Comparison of ENCODE assay signal across 1 worm cellular context in the genomic region with DNA sequence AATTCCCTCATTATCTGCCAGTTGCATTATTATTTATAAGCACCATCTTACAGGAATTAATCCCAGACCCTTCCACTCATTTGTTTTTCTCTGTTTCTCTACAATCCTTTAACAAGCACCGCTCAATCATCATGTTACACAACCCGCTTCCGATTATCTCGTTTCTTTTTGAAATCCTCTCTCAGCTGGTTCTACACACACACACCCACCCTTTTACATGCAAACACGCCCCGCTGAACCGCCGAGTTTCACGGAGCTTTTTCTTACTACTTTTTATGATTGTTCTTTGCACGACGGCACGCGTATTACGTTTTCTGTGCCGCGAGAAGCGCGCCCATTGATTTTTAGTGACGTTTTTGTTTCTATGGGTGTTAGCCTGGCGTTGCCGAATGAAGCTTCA.
A peak's percentile ranks its signal among the peaks of the same experiment; 100 is the strongest.
TF ChIP-seq lines count a peak whose summit lies in the region.

No protein-coding gene starts in this region.

TF ChIP-seq in whole organism, L1 larva, 84 proteins besides CTCF, POLR2A, EP300 and RAD21 (continued from another document):
- TF ChIP-seq egl-27 (tag; optimal IDR thresholded peaks at IDR 0.05; lab: Kevin White, UChicago) = no peak
- TF ChIP-seq nhr-85 (tag; lab: Kevin White, UChicago) = no peak
- TF ChIP-seq C34B4.2 (tag; optimal IDR thresholded peaks at IDR 0.05; lab: Kevin White, UChicago) = no peak
- no peak for TF ChIP-seq nhr-90 (tag; optimal IDR thresholded peaks at IDR 0.05; lab: Kevin White, UChicago; ENCODE audit: poor library complexity)
- peak in 1 of 3 experiments; percentile 61 for TF ChIP-seq ceh-82 (tag; optimal IDR thresholded peaks at IDR 0.05; lab: Kevin White, UChicago)
- no peak for TF ChIP-seq nhr-237 (tag; optimal IDR thresholded peaks at IDR 0.05; lab: Kevin White, UChicago)
- no peak for TF ChIP-seq nhr-84 (tag; optimal IDR thresholded peaks at IDR 0.05; lab: Kevin White, UChicago)
- TF ChIP-seq skn-1 (tag; optimal IDR thresholded peaks at IDR 0.05; lab: Kevin White, UChicago) = peak; percentile 27
- peak; percentile 45 for TF ChIP-seq lin-13 (GFP tag; optimal IDR thresholded peaks at IDR 0.05; lab: Kevin White, UChicago)
- TF ChIP-seq pag-3 (tag; optimal IDR thresholded peaks at IDR 0.05; lab: Kevin White, UChicago; ENCODE audit: borderline replicate concordance, insufficient read depth) = no peak
- TF ChIP-seq lsy-2 (tag; optimal IDR thresholded peaks at IDR 0.05; lab: Kevin White, UChicago) = peak; percentile 38 to 55
- no peak for TF ChIP-seq snpc-4 (tag; optimal IDR thresholded peaks at IDR 0.05; lab: Kevin White, UChicago)
- TF ChIP-seq unc-86 (tag; optimal IDR thresholded peaks at IDR 0.05; lab: Kevin White, UChicago) = peak; percentile 16
- peak; percentile 63 for TF ChIP-seq nhr-20 (tag; optimal IDR thresholded peaks at IDR 0.05; lab: Kevin White, UChicago)
- TF ChIP-seq mab-9 (GFP tag; IDR thresholded peaks at IDR 0.05; lab: Robert Waterston, UW) = no peak
- no peak for TF ChIP-seq sup-37 (GFP tag; optimal IDR thresholded peaks at IDR 0.05; lab: Kevin White, UChicago)
- TF ChIP-seq egl-13 (tag; optimal IDR thresholded peaks at IDR 0.05; lab: Kevin White, UChicago) = peak; percentile 18
- no peak for TF ChIP-seq elt-2 (tag; optimal IDR thresholded peaks at IDR 0.05; lab: Kevin White, UChicago)
- peak in 1 of 3 experiments; percentile 4 for TF ChIP-seq dpl-1 (GFP tag; optimal IDR thresholded peaks at IDR 0.05; lab: Kevin White, UChicago)
- no peak for TF ChIP-seq sptf-1 (tag; optimal IDR thresholded peaks at IDR 0.05; lab: Kevin White, UChicago)
- no peak for TF ChIP-seq nhr-12 (tag; optimal IDR thresholded peaks at IDR 0.05; lab: Kevin White, UChicago)
- TF ChIP-seq ets-5 (GFP tag; IDR thresholded peaks at IDR 0.05; lab: Robert Waterston, UW) = no peak
- TF ChIP-seq isw-1 (GFP tag; IDR thresholded peaks at IDR 0.05; lab: Robert Waterston, UW) = no peak
- TF ChIP-seq ceh-90 (tag; optimal IDR thresholded peaks at IDR 0.05; lab: Kevin White, UChicago) = no peak
- TF ChIP-seq nhr-77 (tag; optimal IDR thresholded peaks at IDR 0.05; lab: Kevin White, UChicago) = no peak
- TF ChIP-seq lin-14 (GFP tag; optimal IDR thresholded peaks at IDR 0.05; lab: Kevin White, UChicago) = peak; percentile 91
- TF ChIP-seq C04F5.9 (tag; optimal IDR thresholded peaks at IDR 0.05; lab: Kevin White, UChicago) = no peak
- TF ChIP-seq aly-2 (tag; optimal IDR thresholded peaks at IDR 0.05; lab: Kevin White, UChicago) = no peak
- TF ChIP-seq Y116A8C.19 (tag; optimal IDR thresholded peaks at IDR 0.05; lab: Kevin White, UChicago; ENCODE audit: borderline replicate concordance) = no peak
- peak; percentile 11 for TF ChIP-seq lin-39 (tag; optimal IDR thresholded peaks at IDR 0.05; lab: Kevin White, UChicago)
- TF ChIP-seq jun-1 (tag; optimal IDR thresholded peaks at IDR 0.05; lab: Kevin White, UChicago) = no peak
- TF ChIP-seq blmp-1 (tag; optimal IDR thresholded peaks at IDR 0.05; lab: Kevin White, UChicago) = no peak
- no peak for TF ChIP-seq ama-1 (optimal IDR thresholded peaks at IDR 0.05; lab: Kevin White, UChicago)
- TF ChIP-seq unc-30 (tag; optimal IDR thresholded peaks at IDR 0.05; lab: Kevin White, UChicago) = no peak
- no peak for TF ChIP-seq grh-1 (GFP tag; IDR thresholded peaks at IDR 0.05; lab: Robert Waterston, UW)
- no peak for TF ChIP-seq zag-1 (tag; optimal IDR thresholded peaks at IDR 0.05; lab: Kevin White, UChicago)
- no peak for TF ChIP-seq lir-3 (tag; optimal IDR thresholded peaks at IDR 0.05; lab: Kevin White, UChicago; ENCODE audit: poor library complexity)
- no peak for TF ChIP-seq vab-15 (tag; optimal IDR thresholded peaks at IDR 0.05; lab: Kevin White, UChicago)
- no peak for TF ChIP-seq mef-2 (tag; optimal IDR thresholded peaks at IDR 0.05; lab: Kevin White, UChicago)
- TF ChIP-seq ceh-8 (GFP tag; optimal IDR thresholded peaks at IDR 0.05; lab: Kevin White, UChicago) = no peak
- no peak for TF ChIP-seq pax-3 (tag; optimal IDR thresholded peaks at IDR 0.05; lab: Kevin White, UChicago)
